Fruit fly (Drosophila melanogaster): ENCODE results near the gene trp.

DNA sequence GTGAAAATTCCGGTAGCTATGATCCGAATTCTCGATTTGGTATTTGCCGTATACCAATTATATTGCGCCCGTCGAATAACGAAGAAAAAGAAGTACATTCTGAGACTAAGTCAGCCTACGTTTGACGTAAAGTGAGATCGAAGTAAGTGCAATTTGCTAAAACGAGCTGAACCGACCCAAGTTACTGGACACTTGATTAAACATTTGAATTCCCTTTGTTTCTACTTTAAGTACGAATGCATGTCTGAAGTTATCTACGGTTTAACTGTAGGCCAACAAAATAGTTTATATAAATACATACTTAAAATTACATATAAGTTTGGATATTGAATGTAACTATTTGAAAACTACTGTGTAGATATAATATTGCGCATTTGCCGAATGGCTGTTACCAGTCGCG is 10.2 kb upstream of the trp start, which contains the start of gene alpha-Man-Ic:
- TF ChIP-seq topi (GFP tag; optimal IDR thresholded peaks at IDR 0.05) (no peak), CG6792 (GFP tag; optimal IDR thresholded peaks at IDR 0.05) (no peak), achi (GFP tag; optimal IDR thresholded peaks at IDR 0.05) (no peak), svp (GFP tag) (no peak), net (GFP tag; optimal IDR thresholded peaks at IDR 0.05) (no peak), lz (GFP tag; optimal IDR thresholded peaks at IDR 0.05) (no peak), Met (GFP tag; optimal IDR thresholded peaks at IDR 0.05) (no peak), CG6808 (GFP tag; optimal IDR thresholded peaks at IDR 0.05) (no peak), Eip93F (GFP tag; optimal IDR thresholded peaks at IDR 0.05) (no peak), Gug (GFP tag; IDR thresholded peaks at IDR 0.05) (no peak), Blimp-1 (GFP tag; optimal IDR thresholded peaks at IDR 0.05) (no peak), acj6 (GFP tag; optimal IDR thresholded peaks at IDR 0.05) (no peak)

Data from whole organism, prepupa.